Worm (Caenorhabditis elegans) whole organism, L1 larva: ENCODE results near the gene F26G1.5.

Experiments used
- F16B12.6 ChIP-seq: fragments of 150-350 bp; optimal IDR thresholded peaks from 2 replicates; lab custom pipeline; 2014; ENCODE audit warnings: missing biosample characterization, missing genetic modification characterization
- Y116A8C.19 ChIP-seq: sonication (generic microtip); optimal IDR thresholded peaks from 2 replicates; lab custom pipeline; 2016; ENCODE audit warnings: missing compliant biosample characterization, missing genetic modification characterization, borderline replicate concordance
- aly-2 ChIP-seq: fragments of 150-350 bp; optimal IDR thresholded peaks from 2 replicates; lab custom pipeline; 2014; ENCODE audit warnings: missing biosample characterization, missing genetic modification characterization
- ama-1 ChIP-seq: fragments of 150-350 bp; optimal IDR thresholded peaks from 2 replicates; lab custom pipeline; 2014
- ceh-8 ChIP-seq: fragments of 200-800 bp; sonication (Bioruptor generic); optimal IDR thresholded peaks from 2 replicates; lab custom pipeline; 2018; ENCODE audit warnings: mild to moderate bottlenecking, missing genetic modification characterization, moderate library complexity, missing compliant biosample characterization
- dpl-1 ChIP-seq, 3 experiments: fragments of 150-350 bp in 2 of 3; sonication (generic microtip) in 1 of 3; optimal IDR thresholded peaks; 2 replicates each; lab custom pipeline; 2014 to 2017; ENCODE audit warnings: missing biosample characterization in 3 of 3, missing genetic modification characterization in 3 of 3, missing genetic modification reagents in 3 of 3
- dsc-1 ChIP-seq: sonication (generic microtip); optimal IDR thresholded peaks from 2 replicates; lab custom pipeline; 2016; ENCODE audit warnings: mild to moderate bottlenecking, missing genetic modification characterization, missing compliant biosample characterization
- efl-1 ChIP-seq, 4 experiments: fragments of 150-350 bp; optimal IDR thresholded peaks in 3 of 4; peaks in 1 of 4; 1 replicate in 1 of 4; 2 replicates in 3 of 4; lab custom pipeline; 2014; ENCODE audit warnings: missing biosample characterization in 2 of 4, missing genetic modification characterization in 2 of 4, missing genetic modification reagents in 2 of 4
- egl-27 ChIP-seq, 2 experiments: fragments of 150-350 bp in 1 of 2; sonication (generic microtip); optimal IDR thresholded peaks; 3 replicates each; lab custom pipeline; 2017 to 2018; ENCODE audit warnings: missing biosample characterization in 2 of 2, missing genetic modification characterization in 2 of 2, missing genetic modification reagents in 2 of 2
- elt-2 ChIP-seq: sonication (generic microtip); optimal IDR thresholded peaks from 2 replicates; lab custom pipeline; 2016; ENCODE audit warnings: missing genetic modification characterization, mild to moderate bottlenecking, inconsistent platforms, missing compliant biosample characterization, missing genetic modification reagents
- fkh-10 ChIP-seq: sonication (generic microtip); optimal IDR thresholded peaks from 2 replicates; lab custom pipeline; 2017; ENCODE audit warnings: missing biosample characterization, missing genetic modification reagents, missing genetic modification characterization
- fkh-4 ChIP-seq: sonication (generic microtip); optimal IDR thresholded peaks from 2 replicates; lab custom pipeline; 2016; ENCODE audit warnings: missing compliant biosample characterization, missing genetic modification characterization, borderline replicate concordance
- fos-1 ChIP-seq: fragments of 150-350 bp; optimal IDR thresholded peaks from 2 replicates; lab custom pipeline; 2014; ENCODE audit warnings: missing biosample characterization, missing genetic modification characterization
- grh-1 ChIP-seq: fragments of 200-800 bp; sonication (Bioruptor generic); IDR thresholded peaks from 2 replicates; pipeline ENCODE4 v1.3.6; 2022; ENCODE audit warnings: missing genetic modification reagents, missing genetic modification characterization, missing compliant biosample characterization
- hlh-17 ChIP-seq: fragments of 200-800 bp; sonication (Bioruptor generic); optimal IDR thresholded peaks from 2 replicates; lab custom pipeline; 2018; ENCODE audit warnings: missing genetic modification characterization, mild to moderate bottlenecking, missing compliant biosample characterization, moderate library complexity, borderline replicate concordance
- hpl-2 ChIP-seq: fragments of 150-350 bp; optimal IDR thresholded peaks from 2 replicates; lab custom pipeline; 2014; ENCODE audit warnings: missing biosample characterization, missing genetic modification reagents, missing genetic modification characterization
- lin-13 ChIP-seq: fragments of 150-350 bp; optimal IDR thresholded peaks from 2 replicates; lab custom pipeline; 2014; ENCODE audit warnings: missing biosample characterization, missing genetic modification reagents, missing genetic modification characterization
- lin-14 ChIP-seq: fragments of 200-800 bp; sonication (Bioruptor generic); optimal IDR thresholded peaks from 2 replicates; lab custom pipeline; 2018; ENCODE audit warnings: mild to moderate bottlenecking, missing genetic modification characterization, moderate library complexity, missing compliant biosample characterization
- lin-35 ChIP-seq, 2 experiments: fragments of 150-350 bp; optimal IDR thresholded peaks; 2 replicates each; lab custom pipeline; 2014; ENCODE audit warnings: missing biosample characterization in 2 of 2, missing genetic modification characterization in 2 of 2, missing genetic modification reagents in 2 of 2
- lin-39 ChIP-seq: fragments of 150-350 bp; optimal IDR thresholded peaks from 2 replicates; lab custom pipeline; 2014; ENCODE audit warnings: missing biosample characterization, missing genetic modification reagents, missing genetic modification characterization
- lsy-2 ChIP-seq, 2 experiments: fragments of 150-350 bp; optimal IDR thresholded peaks; 2 replicates each; lab custom pipeline; 2014; ENCODE audit warnings: missing biosample characterization in 2 of 2, missing genetic modification characterization in 2 of 2
- mab-9 ChIP-seq: fragments of 200-800 bp; sonication (Bioruptor generic); IDR thresholded peaks from 2 replicates; pipeline ENCODE4 v1.3.6; 2022; ENCODE audit warnings: missing genetic modification reagents, missing genetic modification characterization, missing compliant biosample characterization
- mdl-1 ChIP-seq, 2 experiments: fragments of 150-350 bp; optimal IDR thresholded peaks; 2 replicates each; lab custom pipeline; 2014 to 2017; ENCODE audit warnings: missing biosample characterization in 2 of 2, missing genetic modification characterization in 2 of 2, inconsistent platforms in 1 of 2
- mep-1 ChIP-seq: fragments of 150-350 bp; optimal IDR thresholded peaks from 2 replicates; lab custom pipeline; 2014; ENCODE audit warnings: missing biosample characterization, missing genetic modification characterization
- nhr-11 ChIP-seq: fragments of 150-350 bp; optimal IDR thresholded peaks from 2 replicates; lab custom pipeline; 2014; ENCODE audit warnings: missing biosample characterization, missing genetic modification characterization
- nhr-19 ChIP-seq: fragments of 200-800 bp; sonication (Bioruptor generic); conservative IDR thresholded peaks from 2 replicates; pipeline ENCODE4 v1.3.6; 2022; ENCODE audit warnings: missing genetic modification characterization, missing compliant biosample characterization
- nhr-20 ChIP-seq: sonication (generic microtip); optimal IDR thresholded peaks from 2 replicates; lab custom pipeline; 2016; ENCODE audit warnings: mild to moderate bottlenecking, missing genetic modification characterization, missing compliant biosample characterization
- nhr-47 ChIP-seq: sonication (generic microtip); optimal IDR thresholded peaks from 2 replicates; lab custom pipeline; 2016; ENCODE audit warnings: mild to moderate bottlenecking, missing genetic modification characterization, moderate library complexity, missing compliant biosample characterization
- nhr-76 ChIP-seq: sonication (generic microtip); optimal IDR thresholded peaks from 2 replicates; lab custom pipeline; 2017; ENCODE audit warnings: missing biosample characterization, missing genetic modification characterization
- nhr-77 ChIP-seq: fragments of 150-350 bp; optimal IDR thresholded peaks from 2 replicates; lab custom pipeline; 2014; ENCODE audit warnings: missing biosample characterization, missing genetic modification characterization
- nhr-84 ChIP-seq: sonication (generic microtip); optimal IDR thresholded peaks from 2 replicates; lab custom pipeline; 2017; ENCODE audit warnings: missing biosample characterization, missing genetic modification characterization
- nhr-90 ChIP-seq: sonication (generic microtip); optimal IDR thresholded peaks from 2 replicates; lab custom pipeline; 2016; ENCODE audit warnings: mild to moderate bottlenecking, missing genetic modification characterization, missing compliant biosample characterization; ENCODE audit not compliant: poor library complexity
- pag-3 ChIP-seq: sonication (generic microtip); optimal IDR thresholded peaks from 2 replicates; lab custom pipeline; 2017; ENCODE audit warnings: missing genetic modification characterization, mild to moderate bottlenecking, missing compliant biosample characterization, antibody characterized with exemption, borderline replicate concordance; ENCODE audit not compliant: insufficient read depth
- pax-3 ChIP-seq: fragments of 200-800 bp; sonication (Bioruptor generic); optimal IDR thresholded peaks from 2 replicates; lab custom pipeline; 2018; ENCODE audit warnings: mild to moderate bottlenecking, missing genetic modification characterization, moderate library complexity, missing compliant biosample characterization
- rnt-1 ChIP-seq: sonication (generic microtip); optimal IDR thresholded peaks from 2 replicates; lab custom pipeline; 2016; ENCODE audit warnings: mild to moderate bottlenecking, missing genetic modification characterization, moderate library complexity, missing compliant biosample characterization
- skn-1 ChIP-seq: fragments of 150-350 bp; optimal IDR thresholded peaks from 2 replicates; lab custom pipeline; 2014; ENCODE audit warnings: missing biosample characterization, missing genetic modification characterization
- snpc-4 ChIP-seq: fragments of 150-350 bp; optimal IDR thresholded peaks from 2 replicates; lab custom pipeline; 2014; ENCODE audit warnings: missing biosample characterization, missing genetic modification characterization
- snu-23 ChIP-seq: sonication (generic microtip); optimal IDR thresholded peaks from 2 replicates; lab custom pipeline; 2016; ENCODE audit warnings: missing genetic modification characterization, missing compliant biosample characterization
- sox-4 ChIP-seq: sonication (generic microtip); optimal IDR thresholded peaks from 2 replicates; lab custom pipeline; 2016; ENCODE audit warnings: missing genetic modification characterization, missing compliant biosample characterization
- sptf-1 ChIP-seq: fragments of 150-350 bp; optimal IDR thresholded peaks from 2 replicates; lab custom pipeline; 2014; ENCODE audit warnings: missing biosample characterization, missing genetic modification characterization
- sup-37 ChIP-seq: fragments of 200-800 bp; sonication (Bioruptor generic); optimal IDR thresholded peaks from 2 replicates; lab custom pipeline; 2018; ENCODE audit warnings: mild to moderate bottlenecking, missing genetic modification characterization, missing compliant biosample characterization
- tlp-1 ChIP-seq: fragments of 150-350 bp; optimal IDR thresholded peaks from 2 replicates; lab custom pipeline; 2014; ENCODE audit warnings: missing biosample characterization, missing genetic modification characterization
- unc-62 ChIP-seq: fragments of 150-350 bp; optimal IDR thresholded peaks from 2 replicates; lab custom pipeline; 2014; ENCODE audit warnings: missing biosample characterization, missing genetic modification reagents, missing genetic modification characterization
- unc-86 ChIP-seq: sonication (generic microtip); optimal IDR thresholded peaks from 2 replicates; lab custom pipeline; 2016; ENCODE audit warnings: missing genetic modification characterization, missing compliant biosample characterization
- unc-98 ChIP-seq: fragments of 200-800 bp; sonication (Bioruptor generic); IDR thresholded peaks from 2 replicates; pipeline ENCODE4 v1.3.6; 2022; ENCODE audit warnings: missing genetic modification characterization, missing compliant biosample characterization
- vab-15 ChIP-seq: sonication (generic microtip); optimal IDR thresholded peaks from 2 replicates; lab custom pipeline; 2017; ENCODE audit warnings: missing genotype, mild to moderate bottlenecking, missing genetic modification characterization, missing compliant biosample characterization
- xbp-1 ChIP-seq: sonication (generic microtip); optimal IDR thresholded peaks from 2 replicates; lab custom pipeline; 2016; ENCODE audit warnings: missing genetic modification characterization, missing compliant biosample characterization
- zag-1 ChIP-seq: fragments of 150-350 bp; optimal IDR thresholded peaks from 2 replicates; lab custom pipeline; 2014; ENCODE audit warnings: missing biosample characterization, missing genetic modification characterization
- zip-4 ChIP-seq: fragments of 200-800 bp; sonication (Bioruptor generic); optimal IDR thresholded peaks from 2 replicates; lab custom pipeline; 2018; ENCODE audit warnings: mild to moderate bottlenecking, missing genetic modification characterization, moderate library complexity, missing compliant biosample characterization
- ztf-4 ChIP-seq: fragments of 150-350 bp; optimal IDR thresholded peaks from 2 replicates; lab custom pipeline; 2014; ENCODE audit warnings: missing biosample characterization, missing genetic modification characterization

The F26G1.5 gene

DNA sequence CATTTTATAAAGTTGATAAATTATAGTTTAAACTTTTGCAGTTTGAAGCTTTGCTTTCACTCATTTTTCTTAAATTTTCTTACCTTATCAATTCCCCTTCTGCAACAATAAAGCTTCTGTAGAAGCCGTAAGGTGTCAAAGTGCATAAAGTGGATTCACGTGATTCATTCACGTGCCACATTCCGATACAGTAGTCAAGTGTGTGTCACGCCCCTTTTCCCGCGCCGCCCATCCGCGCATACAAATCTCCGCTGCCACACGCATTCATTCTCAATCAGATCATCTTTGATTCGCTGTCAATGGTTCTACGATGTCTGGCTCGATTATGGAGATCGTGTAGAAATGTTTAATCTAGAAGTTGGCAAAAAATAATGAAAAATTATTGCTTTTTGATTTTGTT, 24.1 kb downstream of the F26G1.5 start (continued):
- no peak for TF ChIP-seq pag-3
- TF ChIP-seq nhr-90 (tag; lab: Kevin White, UChicago) = no peak
- no peak for TF ChIP-seq fkh-10
- TF ChIP-seq egl-27 (tag; optimal IDR thresholded peaks at IDR 0.05; lab: Kevin White, UChicago) = no peak
- TF ChIP-seq nhr-20 (tag; lab: Kevin White, UChicago) = peak; percentile 24
- TF ChIP-seq, all 84 proteins: peak for 12

DNA sequence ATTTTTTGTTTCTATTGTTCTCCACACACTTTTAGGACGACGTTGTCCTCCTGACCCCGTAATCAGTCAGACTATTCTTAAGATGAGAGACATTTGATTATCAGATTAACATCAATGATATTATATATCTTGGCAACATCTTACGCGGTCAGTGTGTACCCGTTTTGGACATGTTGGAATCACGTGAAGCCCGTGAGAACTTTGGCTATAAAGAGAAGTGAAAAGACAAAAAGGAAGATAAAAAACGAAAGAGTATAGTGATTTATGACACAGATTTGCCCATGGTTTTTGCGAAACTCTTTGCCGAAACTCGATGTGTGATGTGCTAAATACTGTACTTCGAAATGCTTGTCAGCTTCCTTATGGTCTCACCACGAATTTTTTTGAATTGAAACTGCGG, 25.9 kb downstream of the F26G1.5 start:
- TF ChIP-seq snpc-4 (tag; lab: Kevin White, UChicago) = no peak
- TF ChIP-seq unc-62 (GFP tag; lab: Kevin White, UChicago) = no peak
- no peak for TF ChIP-seq vab-15 (tag; lab: Kevin White, UChicago)
- TF ChIP-seq hlh-17 (GFP tag; lab: Kevin White, UChicago) = no peak
- TF ChIP-seq lin-13 = no peak
- no peak for TF ChIP-seq rnt-1 (tag; lab: Kevin White, UChicago)
- no peak for TF ChIP-seq dsc-1 (tag; lab: Kevin White, UChicago)
- no peak for TF ChIP-seq fkh-10
- TF ChIP-seq skn-1 (tag; lab: Kevin White, UChicago) = no peak
- no peak for TF ChIP-seq mep-1
- TF ChIP-seq lin-35 (GFP tag; optimal IDR thresholded peaks at IDR 0.05; lab: Kevin White, UChicago) = peak in 1 of 2 experiments; percentile 55
- no peak for TF ChIP-seq lin-39
- peak; percentile 47 for TF ChIP-seq nhr-47 (tag; lab: Kevin White, UChicago)
- TF ChIP-seq zip-4 = no peak
- TF ChIP-seq ceh-8 = no peak
- no peak for TF ChIP-seq sox-4
- TF ChIP-seq ama-1 = no peak
- no peak for TF ChIP-seq nhr-77
- peak in 1 of 2 experiments; percentile 38 for TF ChIP-seq lsy-2 (tag; optimal IDR thresholded peaks at IDR 0.05; lab: Kevin White, UChicago)
- peak; percentile 38 for TF ChIP-seq nhr-11 (tag; lab: Kevin White, UChicago)
- no peak for TF ChIP-seq zag-1
- TF ChIP-seq pag-3 = no peak
- peak; percentile 71 for TF ChIP-seq snu-23 (GFP tag; lab: Kevin White, UChicago)
- TF ChIP-seq mab-9 (GFP tag; lab: Robert Waterston, UW) = no peak
- no peak for TF ChIP-seq hpl-2 (GFP tag; lab: Kevin White, UChicago)
- no peak for TF ChIP-seq sptf-1 (tag; lab: Kevin White, UChicago)
- peak in 1 of 2 experiments; percentile 8 for TF ChIP-seq efl-1 (optimal IDR thresholded peaks at IDR 0.05; lab: Kevin White, UChicago)
- peak in 1 of 2 experiments; percentile 68 for TF ChIP-seq efl-1 (GFP tag; optimal IDR thresholded peaks at IDR 0.05 in 1 of 2; lab: Kevin White, UChicago)
- TF ChIP-seq grh-1 = peak; percentile 73
- no peak for TF ChIP-seq Y116A8C.19 (tag; lab: Kevin White, UChicago)
- TF ChIP-seq ztf-4 = no peak
- TF ChIP-seq nhr-20 (tag; lab: Kevin White, UChicago) = peak; percentile 82
- no peak for TF ChIP-seq unc-86 (tag; lab: Kevin White, UChicago)
- no peak for TF ChIP-seq nhr-84
- peak in 1 of 3 experiments; percentile 22 for TF ChIP-seq dpl-1 (GFP tag; optimal IDR thresholded peaks at IDR 0.05; lab: Kevin White, UChicago)
- TF ChIP-seq tlp-1 (tag; lab: Kevin White, UChicago) = no peak
- TF ChIP-seq fkh-4 (tag; lab: Kevin White, UChicago) = no peak
- TF ChIP-seq unc-98 (GFP tag; lab: Robert Waterston, UW) = no peak
- no peak for TF ChIP-seq nhr-76 (tag; lab: Kevin White, UChicago)
- TF ChIP-seq lin-14 (GFP tag; lab: Kevin White, UChicago) = peak; percentile 68
- no peak for TF ChIP-seq elt-2 (tag; lab: Kevin White, UChicago)
- no peak for TF ChIP-seq fos-1 (tag; lab: Kevin White, UChicago)
- peak; percentile 55 for TF ChIP-seq nhr-19 (GFP tag; lab: Robert Waterston, UW)
- peak in 1 of 2 experiments; percentile 12 for TF ChIP-seq mdl-1 (tag; optimal IDR thresholded peaks at IDR 0.05; lab: Kevin White, UChicago)
- no peak for TF ChIP-seq xbp-1 (tag; lab: Kevin White, UChicago)
- TF ChIP-seq pax-3 (tag; lab: Kevin White, UChicago) = no peak
- TF ChIP-seq sup-37 = no peak
- no peak for TF ChIP-seq F16B12.6 (tag; lab: Kevin White, UChicago)
- no peak for TF ChIP-seq aly-2 (tag; lab: Kevin White, UChicago)
